Fruit fly (Drosophila melanogaster): ENCODE results near the gene TrxT.

The TrxT gene

DNA sequence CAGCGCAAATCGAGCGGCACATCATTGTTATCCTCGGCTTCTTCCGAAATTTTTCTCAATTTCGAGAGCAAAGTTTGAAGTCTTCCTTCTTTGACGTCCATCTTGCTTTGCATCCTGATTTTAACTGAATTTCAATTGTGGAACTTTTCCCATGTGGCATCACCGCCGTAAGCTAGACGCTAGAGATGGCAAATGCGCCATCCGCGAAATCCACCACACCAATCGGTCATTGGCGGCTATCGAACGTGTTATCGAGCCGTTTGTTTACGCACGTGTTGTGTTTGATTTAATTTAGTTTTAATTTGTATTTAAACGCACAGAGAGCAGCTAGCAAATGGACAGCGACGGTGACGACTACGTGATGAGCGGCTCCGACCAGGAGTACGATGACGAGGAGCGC, 5.5 kb upstream of the TrxT start, which contains the start of the genes CG15930 and Sas10:
Gene CG15930, minus strand, starts transcription at position 126 of the 400 bp plus-strand sequence.
Gene Sas10, plus strand, starts transcription at position 240 of the 400 bp plus-strand sequence.
- no peak for TF ChIP-seq ttk (optimal IDR thresholded peaks at IDR 0.05)
- no peak for TF ChIP-seq insv (optimal IDR thresholded peaks at IDR 0.05)
- no peak for TF ChIP-seq h (optimal IDR thresholded peaks at IDR 0.05)
- no peak for TF ChIP-seq psq (optimal IDR thresholded peaks at IDR 0.05)
- TF ChIP-seq Sin3A (optimal IDR thresholded peaks at IDR 0.05) = no peak
- TF ChIP-seq Myc (optimal IDR thresholded peaks at IDR 0.05) = no peak

DNA sequence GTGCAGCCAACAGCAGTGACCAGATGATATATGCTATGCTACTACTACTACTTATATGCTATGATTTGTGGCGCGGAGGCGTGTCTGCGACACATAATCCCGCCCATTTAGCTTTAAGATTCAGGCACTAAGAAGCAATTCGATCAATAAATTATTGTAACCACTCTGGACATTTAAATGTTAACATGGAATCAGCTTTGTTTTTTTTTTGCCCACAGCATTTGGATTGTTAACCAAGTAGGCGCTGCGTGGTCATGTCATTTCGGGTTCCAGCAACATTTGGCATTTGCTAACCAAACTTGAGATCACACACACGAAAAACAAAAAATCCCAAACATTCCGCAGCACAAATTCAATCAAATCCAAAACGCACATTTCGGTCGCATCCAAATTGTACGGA, 1.3 kb upstream of the TrxT start, which contains the start of gene CG4198:
Gene CG4198, plus strand, starts transcription at position 301 of the 400 bp plus-strand sequence.
- TF ChIP-seq ttk (optimal IDR thresholded peaks at IDR 0.05) = no peak
- TF ChIP-seq psq (optimal IDR thresholded peaks at IDR 0.05) = no peak
- TF ChIP-seq Myc (optimal IDR thresholded peaks at IDR 0.05) = no peak
- TF ChIP-seq insv (optimal IDR thresholded peaks at IDR 0.05) = no peak
- TF ChIP-seq h (optimal IDR thresholded peaks at IDR 0.05) = no peak
- no peak for TF ChIP-seq Sin3A (optimal IDR thresholded peaks at IDR 0.05)

DNA sequence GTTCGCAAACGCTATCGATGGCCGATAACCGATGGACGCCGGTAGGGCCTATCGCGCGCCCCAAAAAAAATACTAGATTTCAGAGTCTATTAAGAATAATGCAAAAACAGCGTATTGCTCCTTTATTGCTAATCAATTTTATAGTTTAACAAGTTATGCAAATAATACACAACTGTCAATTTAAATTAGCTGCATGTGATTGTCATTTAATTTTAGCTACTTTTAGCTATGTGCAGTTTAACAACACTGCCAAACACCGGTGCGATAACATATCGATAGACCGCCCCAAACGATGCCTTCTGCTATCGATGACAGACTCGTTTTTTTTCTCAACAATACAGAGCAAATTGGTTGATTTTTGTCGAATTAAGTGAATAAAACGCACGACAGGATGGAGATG, 2.7 kb downstream of the TrxT start, which contains the start of the genes Cdk7 and snf:
Gene Cdk7, minus strand, starts transcription at position 21 of the 400 bp plus-strand sequence.
Gene snf, plus strand, starts transcription at position 280 of the 400 bp plus-strand sequence.
- TF ChIP-seq h (optimal IDR thresholded peaks at IDR 0.05) = no peak
- no peak for TF ChIP-seq Myc (optimal IDR thresholded peaks at IDR 0.05)
- TF ChIP-seq insv (optimal IDR thresholded peaks at IDR 0.05) = no peak
- no peak for TF ChIP-seq ttk (optimal IDR thresholded peaks at IDR 0.05)
- no peak for TF ChIP-seq Sin3A (optimal IDR thresholded peaks at IDR 0.05)
- TF ChIP-seq psq (optimal IDR thresholded peaks at IDR 0.05) = no peak

DNA sequence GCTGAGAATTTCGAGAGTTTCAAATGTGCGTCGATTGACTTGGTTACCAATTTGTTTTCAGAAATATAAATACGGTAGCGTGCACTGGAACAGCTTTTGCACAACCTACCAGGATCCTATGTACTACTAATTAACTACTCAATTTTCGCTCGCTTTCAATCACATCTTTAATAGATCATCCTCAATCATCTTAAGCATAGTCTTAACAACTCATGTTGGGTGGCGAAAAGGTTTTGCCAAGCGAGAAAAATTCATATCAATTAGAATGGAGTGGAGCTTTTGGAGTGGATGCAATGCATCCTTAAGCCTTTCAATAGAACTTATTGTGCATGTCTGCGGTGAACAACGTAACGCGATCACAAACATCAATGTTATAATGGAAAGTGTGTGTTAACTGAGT, 4.4 kb downstream of the TrxT start, which contains the start of gene CG17764:
Gene CG17764, minus strand, starts transcription at position 101 of the 400 bp plus-strand sequence.
- TF ChIP-seq psq (optimal IDR thresholded peaks at IDR 0.05) = no peak
- no peak for TF ChIP-seq ttk (optimal IDR thresholded peaks at IDR 0.05)
- no peak for TF ChIP-seq h (optimal IDR thresholded peaks at IDR 0.05)
- no peak for TF ChIP-seq insv (optimal IDR thresholded peaks at IDR 0.05)
- no peak for TF ChIP-seq Myc (optimal IDR thresholded peaks at IDR 0.05)
- TF ChIP-seq Sin3A (optimal IDR thresholded peaks at IDR 0.05) = no peak

DNA sequence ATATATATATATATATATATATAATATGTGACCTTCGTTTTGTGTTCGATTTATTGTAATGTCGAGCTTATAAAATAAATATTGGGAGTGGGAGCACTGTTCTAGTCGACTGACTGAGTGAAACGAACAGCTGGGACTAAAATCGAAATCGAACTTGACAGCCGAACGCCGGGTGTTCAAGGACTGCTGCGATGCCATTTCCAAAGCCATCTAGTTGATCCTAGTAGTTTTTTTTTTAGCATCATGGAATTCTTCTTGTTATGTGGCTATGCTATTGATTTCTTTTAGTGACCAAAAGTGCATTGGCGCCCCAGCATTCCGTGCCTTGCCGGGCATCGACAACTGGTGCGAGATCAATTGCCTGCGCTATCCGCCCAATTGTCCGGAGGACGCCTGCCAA, 6.1 kb downstream of the TrxT start, which contains the start of gene CG3323:
Gene CG3323, minus strand, starts transcription at position 101 of the 400 bp plus-strand sequence.
- TF ChIP-seq ttk (optimal IDR thresholded peaks at IDR 0.05) (no peak), Myc (optimal IDR thresholded peaks at IDR 0.05) (no peak), psq (optimal IDR thresholded peaks at IDR 0.05) (no peak), h (optimal IDR thresholded peaks at IDR 0.05) (no peak), insv (optimal IDR thresholded peaks at IDR 0.05) (no peak), Sin3A (optimal IDR thresholded peaks at IDR 0.05) (no peak)

DNA sequence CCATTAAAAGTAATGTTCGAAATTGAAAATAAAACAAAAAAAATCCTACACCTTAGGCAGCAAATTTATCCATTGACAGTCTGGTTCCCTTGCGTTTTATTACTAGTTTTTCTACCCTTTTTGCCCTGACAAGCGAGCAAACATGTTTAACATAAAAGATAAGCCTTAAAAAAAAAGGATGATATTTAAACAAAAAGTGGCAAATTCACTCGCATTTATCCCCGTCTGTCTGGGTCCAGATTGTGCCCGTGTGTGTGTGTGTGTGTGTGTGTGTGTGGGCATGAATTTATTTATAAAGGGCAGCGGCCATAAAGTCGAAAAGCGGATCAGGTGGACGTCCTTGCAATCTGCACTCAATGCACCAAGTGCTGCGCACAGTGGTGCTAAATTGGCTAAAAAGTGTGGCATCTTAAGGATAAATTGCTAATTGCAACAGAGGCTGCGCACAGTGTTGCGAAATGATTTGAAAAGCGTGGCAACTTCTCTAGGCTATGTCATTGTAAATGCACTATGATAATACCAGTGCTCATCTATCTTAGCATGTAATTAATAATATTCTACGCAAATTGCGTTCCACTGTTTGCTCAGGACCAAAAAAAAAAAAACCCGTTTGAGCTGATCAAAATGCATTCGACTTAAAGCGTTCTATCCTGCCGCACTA, 10.9 kb downstream of the TrxT start:
- TF ChIP-seq ttk (optimal IDR thresholded peaks at IDR 0.05) = no peak
- TF ChIP-seq insv (optimal IDR thresholded peaks at IDR 0.05) = no peak

DNA sequence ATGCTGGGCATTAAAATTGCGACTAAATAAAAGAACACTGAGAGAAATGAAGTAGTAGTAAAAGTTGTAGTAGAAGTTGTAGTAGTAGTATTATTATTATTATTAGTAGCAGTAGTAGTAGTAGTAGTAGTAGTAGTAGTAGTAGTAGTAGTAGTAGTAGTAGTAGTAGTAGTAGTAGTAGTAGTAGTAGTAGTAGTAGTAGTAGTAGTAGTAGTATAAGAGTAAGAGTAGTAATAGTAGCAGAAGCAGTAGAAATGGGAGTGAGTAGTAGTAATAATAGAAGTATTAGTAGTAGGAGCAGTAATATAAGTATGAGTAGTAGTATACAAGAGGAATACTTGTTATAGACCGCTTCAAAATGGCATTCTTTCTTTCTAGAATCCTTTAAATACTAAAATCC, 11.7 kb downstream of the TrxT start:
- TF ChIP-seq Sin3A (optimal IDR thresholded peaks at IDR 0.05) = no peak
- no peak for TF ChIP-seq insv (optimal IDR thresholded peaks at IDR 0.05)
- TF ChIP-seq h (optimal IDR thresholded peaks at IDR 0.05) = no peak
- no peak for TF ChIP-seq psq (optimal IDR thresholded peaks at IDR 0.05)
- TF ChIP-seq Myc (optimal IDR thresholded peaks at IDR 0.05) = no peak
- no peak for TF ChIP-seq ttk (optimal IDR thresholded peaks at IDR 0.05)

DNA sequence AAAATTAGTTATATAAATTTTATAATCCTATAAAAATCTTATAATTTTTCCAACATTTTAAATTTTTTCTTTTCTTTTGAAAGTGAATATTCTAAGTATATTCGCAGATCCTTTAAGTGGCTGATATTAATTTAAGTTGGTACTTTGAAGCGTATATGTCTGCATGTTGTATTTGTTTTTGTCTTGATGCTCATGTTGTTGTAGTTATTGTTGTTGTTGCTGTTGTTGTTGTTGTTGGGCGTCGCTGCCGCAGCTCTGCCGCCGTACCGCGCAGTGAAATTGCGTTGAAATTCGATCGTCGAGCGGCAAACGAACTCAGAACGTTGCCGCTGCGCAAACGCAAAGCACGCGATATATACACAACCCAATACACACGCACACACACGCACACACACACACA, 15.9 kb downstream of the TrxT start, which contains the start of gene CG42749:
Gene CG42749, plus strand, starts transcription at position 301 of the 400 bp plus-strand sequence.
- TF ChIP-seq h (optimal IDR thresholded peaks at IDR 0.05) (no peak), insv (optimal IDR thresholded peaks at IDR 0.05) (no peak), psq (optimal IDR thresholded peaks at IDR 0.05) (no peak)

DNA sequence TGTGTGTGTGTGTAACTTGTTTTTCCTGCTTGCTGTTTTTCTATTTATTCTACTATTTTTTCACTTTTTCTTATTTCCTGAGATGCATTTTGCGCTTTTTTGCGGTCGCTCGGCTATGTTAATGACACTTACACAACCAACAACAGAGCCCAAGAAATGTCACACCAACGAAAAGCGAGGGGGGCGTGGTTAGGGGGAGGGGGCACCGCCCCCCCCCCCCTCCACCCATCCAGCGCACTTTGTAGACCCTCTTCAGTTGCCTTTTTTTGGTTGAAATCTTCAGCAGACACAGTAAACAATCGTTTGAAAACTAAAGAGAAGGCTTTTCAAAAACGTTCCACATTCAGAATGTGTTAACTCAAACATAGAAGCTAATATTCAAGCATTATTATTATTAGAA, 18.5 kb downstream of the TrxT start:
- TF ChIP-seq insv (optimal IDR thresholded peaks at IDR 0.05) = no peak
- no peak for TF ChIP-seq psq (optimal IDR thresholded peaks at IDR 0.05)

DNA sequence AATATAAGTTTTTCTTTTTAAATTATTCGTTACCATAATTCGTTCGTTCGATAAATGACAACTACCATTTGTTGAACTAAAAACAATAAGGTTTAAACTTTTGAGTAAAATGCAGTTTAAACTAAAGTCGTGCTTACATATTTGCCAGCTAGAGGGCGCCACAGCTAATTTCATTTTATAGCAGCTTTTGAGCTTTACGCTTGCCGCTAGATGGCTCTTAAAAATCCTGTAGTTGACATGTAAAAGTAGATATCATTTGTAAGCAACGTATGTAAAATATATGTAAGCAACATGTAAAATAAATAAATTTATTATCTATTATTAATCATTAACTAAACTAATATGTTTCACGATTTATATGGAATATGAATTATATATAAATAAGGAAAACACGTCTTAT, 22.0 kb downstream of the TrxT start:
- no peak for TF ChIP-seq h (optimal IDR thresholded peaks at IDR 0.05)
- no peak for TF ChIP-seq ttk (optimal IDR thresholded peaks at IDR 0.05)
- TF ChIP-seq Myc (optimal IDR thresholded peaks at IDR 0.05) = no peak
- TF ChIP-seq insv (optimal IDR thresholded peaks at IDR 0.05) = no peak
- TF ChIP-seq psq (optimal IDR thresholded peaks at IDR 0.05) = no peak
- TF ChIP-seq Sin3A (optimal IDR thresholded peaks at IDR 0.05) = no peak

DNA sequence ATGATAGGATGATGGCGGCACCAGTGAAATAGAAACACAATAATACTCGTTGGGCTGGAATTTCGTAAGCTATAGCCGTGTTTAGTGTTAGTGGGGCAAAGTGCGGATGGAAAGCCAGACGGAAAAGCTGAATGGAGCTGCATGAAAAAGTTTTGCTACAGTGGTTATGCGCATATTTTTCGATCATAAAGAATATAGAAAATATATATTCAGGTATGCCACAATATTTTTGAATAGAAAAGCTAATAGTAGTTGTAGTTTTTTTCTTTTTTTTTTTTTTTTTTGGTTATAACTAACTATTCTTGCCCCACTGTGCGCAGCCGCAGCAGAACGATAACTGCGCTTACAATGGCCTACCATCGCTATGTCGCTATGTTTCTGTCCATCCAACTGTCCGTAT, 25.2 kb downstream of the TrxT start:
- TF ChIP-seq Sin3A (optimal IDR thresholded peaks at IDR 0.05) (no peak), h (optimal IDR thresholded peaks at IDR 0.05) (no peak), Myc (optimal IDR thresholded peaks at IDR 0.05) (no peak), ttk (optimal IDR thresholded peaks at IDR 0.05) (no peak), psq (optimal IDR thresholded peaks at IDR 0.05) (no peak), insv (optimal IDR thresholded peaks at IDR 0.05) (no peak)

DNA sequence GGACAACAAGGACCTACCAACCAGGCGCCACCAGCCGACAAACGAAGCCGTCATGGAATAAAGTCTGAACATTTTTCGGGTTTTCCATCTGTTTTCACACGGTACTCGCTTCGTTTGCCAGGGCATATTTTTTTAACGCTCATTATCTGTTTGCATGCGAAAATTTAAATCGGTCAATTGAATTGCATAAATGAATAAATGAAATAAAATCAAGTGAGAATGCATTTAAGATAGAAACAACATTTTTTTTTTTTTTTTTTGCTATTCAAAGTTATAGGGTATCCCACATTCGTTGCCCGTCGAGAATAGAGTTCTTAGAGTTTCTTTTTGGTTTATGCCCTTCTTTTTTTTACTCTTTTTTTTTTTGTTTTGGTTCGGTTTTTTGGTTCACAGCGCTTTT, 25.9 kb downstream of the TrxT start:
- TF ChIP-seq psq (optimal IDR thresholded peaks at IDR 0.05) = no peak
- no peak for TF ChIP-seq Myc (optimal IDR thresholded peaks at IDR 0.05)
- no peak for TF ChIP-seq h (optimal IDR thresholded peaks at IDR 0.05)
- TF ChIP-seq ttk (optimal IDR thresholded peaks at IDR 0.05) = no peak
- no peak for TF ChIP-seq Sin3A (optimal IDR thresholded peaks at IDR 0.05)
- no peak for TF ChIP-seq insv (optimal IDR thresholded peaks at IDR 0.05)
